Worm (Caenorhabditis elegans) whole organism, mixed stage, embryonic: Measurements from ENCODE around the gene nspb-5.
A peak's percentile ranks its signal among the peaks of the same experiment; 100 is the strongest.

Source experiments
- M03D4.4 ChIP-seq: sonication (generic microtip); optimal IDR thresholded peaks from 2 replicates; lab custom pipeline; 2017; ENCODE audit warnings: mild to moderate bottlenecking, missing genetic modification characterization, missing compliant biosample characterization
- bed-3 ChIP-seq: fragments of 200-800 bp; sonication (Bioruptor generic); optimal IDR thresholded peaks from 3 replicates; lab custom pipeline; 2018; ENCODE audit warnings: mild to moderate bottlenecking, missing genetic modification characterization, moderate library complexity, missing compliant biosample characterization
- blmp-1 ChIP-seq: fragments of 150-350 bp; optimal IDR thresholded peaks from 2 replicates; lab custom pipeline; 2014; ENCODE audit warnings: missing biosample characterization, missing genetic modification characterization
- ceh-39 ChIP-seq: fragments of 150-350 bp; optimal IDR thresholded peaks from 2 replicates; lab custom pipeline; 2014; ENCODE audit warnings: missing biosample characterization, missing genetic modification characterization
- ceh-43 ChIP-seq: fragments of 200-800 bp; sonication (Bioruptor generic); optimal IDR thresholded peaks from 2 replicates; lab custom pipeline; 2018; ENCODE audit warnings: mild to moderate bottlenecking, missing genetic modification characterization, moderate library complexity, missing compliant biosample characterization
- ceh-83 ChIP-seq: fragments of 200-800 bp; sonication (Bioruptor generic); optimal IDR thresholded peaks from 2 replicates; lab custom pipeline; 2018; ENCODE audit warnings: mild to moderate bottlenecking, missing genetic modification characterization, missing compliant biosample characterization
- ces-1 ChIP-seq: fragments of 150-350 bp; optimal IDR thresholded peaks from 2 replicates; lab custom pipeline; 2014; ENCODE audit warnings: missing biosample characterization, missing genetic modification reagents, missing genetic modification characterization
- cnd-1 ChIP-seq: fragments of 200-800 bp; sonication (Bioruptor generic); optimal IDR thresholded peaks from 2 replicates; lab custom pipeline; 2018; ENCODE audit warnings: mild to moderate bottlenecking, missing genetic modification characterization, missing compliant biosample characterization
- drap-1 ChIP-seq: fragments of 200-800 bp; sonication (Bioruptor generic); optimal IDR thresholded peaks from 3 replicates; lab custom pipeline; 2018; ENCODE audit warnings: mild to moderate bottlenecking, missing genetic modification characterization, missing compliant biosample characterization
- elt-1 ChIP-seq: sonication (generic microtip); optimal IDR thresholded peaks from 2 replicates; lab custom pipeline; 2017; ENCODE audit warnings: missing genetic modification characterization, mild to moderate bottlenecking, missing compliant biosample characterization, antibody characterized with exemption, moderate library complexity, borderline replicate concordance; ENCODE audit not compliant: insufficient read depth
- elt-3 ChIP-seq: fragments of 150-350 bp; optimal IDR thresholded peaks from 2 replicates; lab custom pipeline; 2014; ENCODE audit warnings: missing biosample characterization, missing genetic modification characterization
- flh-1 ChIP-seq: fragments of 200-800 bp; sonication (Bioruptor generic); optimal IDR thresholded peaks from 2 replicates; lab custom pipeline; 2018; ENCODE audit warnings: mild to moderate bottlenecking, missing genetic modification characterization, moderate library complexity, missing compliant biosample characterization
- ham-2 ChIP-seq: fragments of 200-800 bp; sonication (Bioruptor generic); optimal IDR thresholded peaks from 2 replicates; lab custom pipeline; 2018; ENCODE audit warnings: mild to moderate bottlenecking, missing genetic modification characterization, missing compliant biosample characterization
- hlh-1 ChIP-seq: fragments of 150-350 bp; optimal IDR thresholded peaks from 2 replicates; lab custom pipeline; 2014; ENCODE audit warnings: missing biosample characterization, missing genetic modification reagents, missing genetic modification characterization
- lin-13 ChIP-seq: fragments of 150-350 bp; optimal IDR thresholded peaks from 2 replicates; lab custom pipeline; 2014; ENCODE audit warnings: missing biosample characterization, missing genetic modification characterization
- lin-32 ChIP-seq: fragments of 200-800 bp; sonication (Bioruptor generic); optimal IDR thresholded peaks from 2 replicates; lab custom pipeline; 2018; ENCODE audit warnings: mild to moderate bottlenecking, missing genetic modification characterization, missing compliant biosample characterization
- lsy-2 ChIP-seq: fragments of 150-350 bp; optimal IDR thresholded peaks from 2 replicates; lab custom pipeline; 2014; ENCODE audit warnings: missing biosample characterization, missing genetic modification characterization
- mep-1 ChIP-seq: fragments of 150-350 bp; optimal IDR thresholded peaks from 2 replicates; lab custom pipeline; 2017; ENCODE audit warnings: missing biosample characterization, missing genetic modification reagents, missing genetic modification characterization, inconsistent platforms
- mls-2 ChIP-seq: sonication (generic microtip); optimal IDR thresholded peaks from 2 replicates; lab custom pipeline; 2016; ENCODE audit warnings: mild to moderate bottlenecking, missing genetic modification characterization, moderate library complexity, missing compliant biosample characterization
- nhr-12 ChIP-seq: fragments of 150-350 bp; optimal IDR thresholded peaks from 2 replicates; lab custom pipeline; 2014; ENCODE audit warnings: missing biosample characterization, missing genetic modification characterization
- nhr-237 ChIP-seq: fragments of 150-350 bp; optimal IDR thresholded peaks from 2 replicates; lab custom pipeline; 2014; ENCODE audit warnings: missing biosample characterization, missing genetic modification characterization
- nhr-28 ChIP-seq: fragments of 150-350 bp; optimal IDR thresholded peaks from 2 replicates; lab custom pipeline; 2014; ENCODE audit warnings: missing biosample characterization, missing genetic modification characterization
- nhr-76 ChIP-seq: sonication (generic microtip); optimal IDR thresholded peaks from 2 replicates; lab custom pipeline; 2017; ENCODE audit warnings: missing biosample characterization, missing genetic modification characterization
- pha-4 ChIP-seq: fragments of 150-350 bp; optimal IDR thresholded peaks from 2 replicates; lab custom pipeline; 2018; ENCODE audit warnings: missing biosample characterization, missing genetic modification reagents, missing genetic modification characterization
- sem-2 ChIP-seq: fragments of 200-800 bp; sonication (Bioruptor generic); optimal IDR thresholded peaks from 2 replicates; lab custom pipeline; 2018; ENCODE audit warnings: mild to moderate bottlenecking, missing genetic modification characterization, missing compliant biosample characterization
- snpc-4 ChIP-seq: fragments of 150-350 bp; optimal IDR thresholded peaks from 2 replicates; lab custom pipeline; 2014; ENCODE audit warnings: missing biosample characterization, missing genetic modification characterization
- sptf-1 ChIP-seq: sonication (generic microtip); optimal IDR thresholded peaks from 2 replicates; lab custom pipeline; 2017; ENCODE audit warnings: mild to moderate bottlenecking, missing genetic modification characterization, moderate library complexity, missing compliant biosample characterization
- tbx-8 ChIP-seq: fragments of 200-800 bp; sonication (Bioruptor generic); optimal IDR thresholded peaks from 2 replicates; lab custom pipeline; 2018; ENCODE audit warnings: mild to moderate bottlenecking, missing genetic modification characterization, moderate library complexity, missing compliant biosample characterization
- unc-120 ChIP-seq: sonication (generic microtip); optimal IDR thresholded peaks from 2 replicates; lab custom pipeline; 2017; ENCODE audit warnings: missing genetic modification characterization, missing compliant biosample characterization; ENCODE audit not compliant: poor library complexity, severe bottlenecking
- unc-39 ChIP-seq: fragments of 150-350 bp; optimal IDR thresholded peaks from 2 replicates; lab custom pipeline; 2014; ENCODE audit warnings: missing biosample characterization, missing genetic modification characterization
- unc-62 ChIP-seq: fragments of 150-350 bp; optimal IDR thresholded peaks from 2 replicates; lab custom pipeline; 2014; ENCODE audit warnings: missing biosample characterization, missing genetic modification reagents, missing genetic modification characterization
- zip-8 ChIP-seq: fragments of 150-350 bp; optimal IDR thresholded peaks from 2 replicates; lab custom pipeline; 2014; ENCODE audit warnings: missing biosample characterization, missing genetic modification characterization
- ztf-11 ChIP-seq: fragments of 150-350 bp; optimal IDR thresholded peaks from 2 replicates; lab custom pipeline; 2014; ENCODE audit warnings: missing biosample characterization, missing genetic modification characterization

nspb-5 gene

DNA sequence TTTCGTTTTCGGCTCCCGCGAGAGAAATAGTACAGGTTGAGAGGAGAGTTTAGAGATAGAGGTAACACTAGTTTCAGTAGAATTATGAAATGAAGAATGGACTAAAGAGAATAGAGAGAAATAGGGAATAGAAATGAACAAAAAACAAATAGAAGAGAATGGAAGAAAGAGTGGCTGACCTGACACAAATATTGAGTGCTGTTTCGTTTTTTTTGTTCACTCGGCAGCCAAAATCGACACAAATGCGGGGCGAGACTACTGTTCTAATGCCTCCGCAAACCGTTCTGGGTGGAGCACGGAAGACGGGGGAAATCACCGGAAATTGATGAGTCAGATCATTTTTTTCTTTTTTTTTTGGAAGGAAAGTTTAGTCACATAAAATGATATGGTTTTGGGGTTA is 26.2 kb upstream of the nspb-5 start:
- no peak for TF ChIP-seq blmp-1
- no peak for TF ChIP-seq mep-1 (tag; lab: Kevin White, UChicago)
- TF ChIP-seq snpc-4 (tag; lab: Kevin White, UChicago): no peak
- TF ChIP-seq lin-13 (tag; lab: Kevin White, UChicago): no peak
- TF ChIP-seq tbx-8 (GFP tag; lab: Kevin White, UChicago): no peak
- TF ChIP-seq unc-62 (GFP tag; lab: Kevin White, UChicago): no peak
- TF ChIP-seq elt-3 (tag; lab: Kevin White, UChicago): no peak
- no peak for TF ChIP-seq ceh-39 (tag; lab: Kevin White, UChicago)
- TF ChIP-seq lsy-2 (tag; lab: Kevin White, UChicago): no peak
- TF ChIP-seq M03D4.4 (tag; lab: Kevin White, UChicago): no peak
- TF ChIP-seq ztf-11: no peak
- no peak for TF ChIP-seq bed-3 (GFP tag; lab: Kevin White, UChicago)
- no peak for TF ChIP-seq nhr-28 (tag; lab: Kevin White, UChicago)
- no peak for TF ChIP-seq hlh-1 (tag; lab: Kevin White, UChicago)
- no peak for TF ChIP-seq ceh-83 (GFP tag; lab: Kevin White, UChicago)
- no peak for TF ChIP-seq flh-1 (GFP tag; lab: Kevin White, UChicago)

DNA sequence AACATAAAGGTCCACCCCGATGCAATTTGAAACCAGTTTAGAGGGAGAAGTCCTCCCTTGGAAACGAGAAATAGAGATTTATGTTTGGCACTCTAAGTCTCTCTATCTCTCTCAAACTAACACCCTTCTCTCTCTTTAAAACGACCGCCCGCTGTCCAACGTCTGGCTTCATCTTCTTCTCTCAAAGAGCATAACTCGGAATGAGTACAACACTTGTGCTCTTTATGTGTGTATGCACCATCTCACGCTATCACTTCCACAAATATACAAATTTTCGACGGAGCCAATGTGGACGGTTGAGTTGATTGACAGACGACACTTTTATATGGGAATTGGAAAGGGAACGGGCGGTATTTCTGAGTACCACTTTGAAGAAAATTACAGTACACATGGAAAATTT is 24.5 kb upstream of the nspb-5 start:
- TF ChIP-seq ces-1 (peak; percentile 2), sptf-1 (tag; lab: Kevin White, UChicago) (peak; percentile 25), unc-120 (tag; lab: Kevin White, UChicago) (peak; percentile 35), cnd-1 (tag; lab: Kevin White, UChicago) (no peak)

DNA sequence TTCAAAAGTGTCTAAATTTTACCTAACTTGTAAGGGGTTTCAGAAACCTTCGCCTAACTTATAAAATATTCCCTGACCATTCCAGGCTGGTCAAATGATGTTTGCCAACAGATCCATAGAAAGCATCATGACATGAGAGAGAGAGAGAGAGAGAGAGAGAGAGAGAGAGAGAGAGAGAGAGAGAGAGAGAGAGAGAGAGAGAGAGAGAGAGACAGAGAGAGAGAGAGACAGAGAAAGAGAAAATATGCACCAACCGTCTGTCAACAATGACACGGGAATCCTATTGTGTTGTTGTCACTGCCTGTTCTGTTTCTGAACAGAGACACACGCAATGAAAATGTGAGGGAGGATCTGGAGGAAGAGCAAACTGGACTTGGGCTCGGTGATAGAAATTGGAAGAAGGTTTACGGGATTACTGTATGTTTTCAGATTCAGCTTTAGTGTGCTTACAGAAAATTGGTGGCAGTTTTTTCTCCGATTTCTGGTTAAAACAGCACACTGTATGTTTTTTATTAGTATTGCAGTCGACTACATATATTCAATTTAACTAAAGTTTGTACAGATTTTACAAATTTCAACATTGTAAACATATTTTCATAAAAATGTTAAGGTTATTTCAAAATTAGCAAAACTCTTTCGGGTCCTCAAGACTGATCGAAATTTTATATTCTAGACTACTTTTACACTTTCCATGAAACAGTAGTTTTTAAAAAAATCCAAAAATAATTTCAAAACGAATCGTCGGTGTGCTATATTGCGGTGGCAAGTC is 22.7 kb upstream of the nspb-5 start:
- TF ChIP-seq ces-1: no peak
- TF ChIP-seq unc-62 (GFP tag; lab: Kevin White, UChicago): no peak
- no peak for TF ChIP-seq flh-1 (GFP tag; lab: Kevin White, UChicago)
- no peak for TF ChIP-seq drap-1 (GFP tag; lab: Kevin White, UChicago)
- TF ChIP-seq nhr-76 (tag; lab: Kevin White, UChicago): no peak
- TF ChIP-seq lin-32 (GFP tag; lab: Kevin White, UChicago): no peak
- peak; percentile 3 for TF ChIP-seq cnd-1 (tag; lab: Kevin White, UChicago)
- peak; percentile 9 for TF ChIP-seq M03D4.4 (tag; lab: Kevin White, UChicago)
- no peak for TF ChIP-seq elt-1 (tag; lab: Kevin White, UChicago)
- no peak for TF ChIP-seq lin-13 (tag; lab: Kevin White, UChicago)
- TF ChIP-seq nhr-12: no peak
- no peak for TF ChIP-seq blmp-1
- peak; percentile 87 for TF ChIP-seq pha-4 (tag; lab: Kevin White, UChicago)
- TF ChIP-seq tbx-8 (GFP tag; lab: Kevin White, UChicago): no peak
- no peak for TF ChIP-seq sem-2 (GFP tag; lab: Kevin White, UChicago)
- TF ChIP-seq sptf-1 (tag; lab: Kevin White, UChicago): no peak

DNA sequence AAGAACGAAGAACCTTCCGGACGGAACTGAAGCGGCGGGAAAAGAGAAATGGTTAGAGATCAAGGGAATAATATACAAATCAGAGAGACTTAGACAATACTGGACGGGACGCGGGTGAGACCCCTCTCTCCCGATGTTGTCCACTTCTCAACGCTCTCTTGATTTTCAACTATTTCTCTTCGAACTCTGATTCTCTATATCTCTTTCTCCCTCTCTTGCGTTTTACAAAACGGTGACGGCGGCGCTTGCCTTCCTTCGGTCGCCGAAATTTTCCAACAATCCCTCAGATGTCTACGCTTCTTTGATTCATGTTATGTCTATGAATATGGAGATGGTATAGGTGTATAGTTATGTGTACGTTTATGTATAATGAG is 22.1 kb upstream of the nspb-5 start:
- TF ChIP-seq pha-4 (tag; lab: Kevin White, UChicago) (peak; percentile 75), sem-2 (GFP tag; lab: Kevin White, UChicago) (no peak), M03D4.4 (tag; lab: Kevin White, UChicago) (no peak), ztf-11 (no peak), nhr-28 (tag; lab: Kevin White, UChicago) (no peak), sptf-1 (tag; lab: Kevin White, UChicago) (peak; percentile 43), bed-3 (GFP tag; lab: Kevin White, UChicago) (no peak), unc-62 (GFP tag; lab: Kevin White, UChicago) (peak; percentile 57), ceh-39 (tag; lab: Kevin White, UChicago) (no peak), ceh-83 (GFP tag; lab: Kevin White, UChicago) (peak; percentile 25), drap-1 (GFP tag; lab: Kevin White, UChicago) (peak; percentile 6), hlh-1 (tag; lab: Kevin White, UChicago) (peak; percentile 27), mep-1 (tag; lab: Kevin White, UChicago) (peak; percentile 24), unc-39 (tag; lab: Kevin White, UChicago) (no peak), nhr-76 (tag; lab: Kevin White, UChicago) (no peak), unc-120 (tag; lab: Kevin White, UChicago) (peak; percentile 44), zip-8 (tag; lab: Kevin White, UChicago) (no peak), ceh-43 (GFP tag; lab: Kevin White, UChicago) (no peak), lin-13 (tag; lab: Kevin White, UChicago) (no peak), ham-2 (GFP tag; lab: Kevin White, UChicago) (peak; percentile 62), lsy-2 (tag; lab: Kevin White, UChicago) (no peak), cnd-1 (tag; lab: Kevin White, UChicago) (peak; percentile 34), nhr-237 (peak; percentile 45), mls-2 (tag; lab: Kevin White, UChicago) (peak; percentile 44)
